Worm (Caenorhabditis elegans) whole organism, L4 larva: Measurements from ENCODE around the gene C47D12.4.

Source experiments
- attf-4 ChIP-seq: sonication (generic microtip); optimal IDR thresholded peaks from 3 replicates; lab custom pipeline; 2017; ENCODE audit warnings: missing biosample characterization, missing genetic modification characterization
- ces-1 ChIP-seq: fragments of 150-350 bp; sonication (generic microtip); optimal IDR thresholded peaks from 4 replicates; lab custom pipeline; 2014; ENCODE audit warnings: missing biosample characterization, missing genetic modification reagents, missing genetic modification characterization
- fkh-10 ChIP-seq: fragments of 150-350 bp; optimal IDR thresholded peaks from 2 replicates; lab custom pipeline; 2014; ENCODE audit warnings: missing biosample characterization, missing genetic modification reagents, missing genetic modification characterization
- pha-4 ChIP-seq, 2 experiments: fragments of 150-350 bp in 1 of 2; fragments of 200-800 bp in 1 of 2; sonication (Bioruptor generic) in 1 of 2; IDR thresholded peaks in 1 of 2; optimal IDR thresholded peaks in 1 of 2; 2 replicates each; pipeline versions ENCODE4 v1.3.6 to Lab custom; 2014 to 2022; ENCODE audit warnings: missing genetic modification characterization in 2 of 2, missing genetic modification reagents in 2 of 2, missing biosample characterization in 1 of 2, missing compliant biosample characterization in 1 of 2

- TF ChIP-seq fkh-10 (GFP tag; lab: Kevin White, UChicago) = no peak
- no peak for TF ChIP-seq ces-1
- no peak for TF ChIP-seq pha-4 (GFP tag; IDR thresholded peaks at IDR 0.05; lab: Robert Waterston, UW)
- no peak for TF ChIP-seq pha-4 (tag; optimal IDR thresholded peaks at IDR 0.05; lab: Kevin White, UChicago)
- no peak for TF ChIP-seq attf-4
Measured at ce11 chrII:11720102-11720501, 38.5 kb downstream of the C47D12.4 start, which contains the start of gene F13D12.3.
